Fruit fly (Drosophila melanogaster) whole organism, prepupa: ENCODE data around the gene EMC2B.

Experiments used
- Blimp-1 ChIP-seq: fragments of 200-800 bp; sonication (Bioruptor generic); optimal IDR thresholded peaks from 3 replicates; lab custom pipeline; 2017; ENCODE audit warnings: missing biosample characterization, missing genetic modification characterization, mild to moderate bottlenecking, moderate library complexity, missing genetic modification reagents
- CG10631 ChIP-seq: fragments of 200-800 bp; sonication (Bioruptor generic); optimal IDR thresholded peaks from 2 replicates; lab custom pipeline; 2016; ENCODE audit warnings: missing biosample characterization, missing genetic modification characterization
- CG10669 ChIP-seq: fragments of 200-800 bp; sonication (Bioruptor generic); optimal IDR thresholded peaks from 3 replicates; lab custom pipeline; 2018; ENCODE audit warnings: missing biosample characterization, mild to moderate bottlenecking, missing genetic modification characterization, moderate library complexity
- CG11762 ChIP-seq: fragments of 200-800 bp; sonication (Bioruptor generic); optimal IDR thresholded peaks from 3 replicates; lab custom pipeline; 2016; ENCODE audit warnings: missing biosample characterization, missing genetic modification characterization; ENCODE audit not compliant: insufficient read depth
- CG11902 ChIP-seq: fragments of 200-800 bp; sonication (Bioruptor generic); optimal IDR thresholded peaks from 3 replicates; lab custom pipeline; 2016; ENCODE audit warnings: missing biosample characterization, missing genetic modification characterization
- CG1621 ChIP-seq: fragments of 200-800 bp; sonication (Bioruptor generic); optimal IDR thresholded peaks from 3 replicates; lab custom pipeline; 2018; ENCODE audit warnings: missing biosample characterization, mild to moderate bottlenecking, missing genetic modification characterization
- CG3032 ChIP-seq: fragments of 200-800 bp; optimal IDR thresholded peaks from 2 replicates; lab custom pipeline; 2019; ENCODE audit warnings: missing biosample characterization, mild to moderate bottlenecking, missing genetic modification characterization, moderate library complexity
- CG31627 ChIP-seq: fragments of 200-800 bp; sonication (Bioruptor generic); optimal IDR thresholded peaks from 3 replicates; lab custom pipeline; 2016; ENCODE audit warnings: missing biosample characterization, missing genetic modification characterization
- CG32006 ChIP-seq: fragments of 200-800 bp; sonication (Bioruptor generic); optimal IDR thresholded peaks from 3 replicates; lab custom pipeline; 2017; ENCODE audit warnings: missing biosample characterization, mild to moderate bottlenecking, missing genetic modification characterization
- CG34406 ChIP-seq: fragments of 200-800 bp; sonication (Bioruptor generic); optimal IDR thresholded peaks from 3 replicates; lab custom pipeline; 2016; ENCODE audit warnings: missing biosample characterization, missing genetic modification characterization
- CG3919 ChIP-seq: fragments of 200-800 bp; sonication (Bioruptor generic); optimal IDR thresholded peaks from 3 replicates; lab custom pipeline; 2016; ENCODE audit warnings: missing biosample characterization, missing genetic modification characterization
- CG6276 ChIP-seq: fragments of 200-800 bp; sonication (Bioruptor generic); optimal IDR thresholded peaks from 2 replicates; lab custom pipeline; 2017; ENCODE audit warnings: missing biosample characterization, mild to moderate bottlenecking, missing genetic modification characterization
- CG6792 ChIP-seq: fragments of 200-800 bp; sonication (Bioruptor generic); optimal IDR thresholded peaks from 3 replicates; lab custom pipeline; 2016; ENCODE audit warnings: missing biosample characterization, missing genetic modification characterization
- CG6808 ChIP-seq: fragments of 200-800 bp; sonication (Bioruptor generic); optimal IDR thresholded peaks from 3 replicates; lab custom pipeline; 2017; ENCODE audit warnings: missing biosample characterization, missing genetic modification characterization, mild to moderate bottlenecking, moderate library complexity, missing genetic modification reagents
- CG8319 ChIP-seq: fragments of 200-800 bp; sonication (Bioruptor generic); optimal IDR thresholded peaks from 3 replicates; lab custom pipeline; 2016; ENCODE audit warnings: missing biosample characterization, missing genetic modification characterization
- CG8632 ChIP-seq: fragments of 200-800 bp; sonication (Bioruptor generic); optimal IDR thresholded peaks from 3 replicates; lab custom pipeline; 2016; ENCODE audit warnings: missing biosample characterization, missing genetic modification characterization
- Eip75B ChIP-seq: fragments of 200-800 bp; sonication (Bioruptor generic); optimal IDR thresholded peaks from 3 replicates; lab custom pipeline; 2016; ENCODE audit warnings: missing biosample characterization, missing genetic modification characterization
- Eip78C ChIP-seq: fragments of 200-800 bp; sonication (Bioruptor generic); peaks from one replicate; lab custom pipeline; 2016; ENCODE audit warnings: missing biosample characterization, missing genetic modification characterization
- Gug ChIP-seq: fragments of 200-800 bp; sonication (Bioruptor generic); IDR thresholded peaks from 2 replicates; pipeline ENCODE4 v1.3.6; 2022; ENCODE audit warnings: missing biosample characterization, missing genetic modification characterization
- Hr4 ChIP-seq: fragments of 200-800 bp; sonication (Bioruptor generic); optimal IDR thresholded peaks from 3 replicates; lab custom pipeline; 2016; ENCODE audit warnings: missing biosample characterization, missing genetic modification characterization
- Lpt ChIP-seq: fragments of 200-800 bp; sonication (Bioruptor generic); optimal IDR thresholded peaks from 3 replicates; lab custom pipeline; 2016; ENCODE audit warnings: missing biosample characterization, missing genetic modification characterization
- Met ChIP-seq: fragments of 200-800 bp; sonication (Bioruptor generic); optimal IDR thresholded peaks from 3 replicates; lab custom pipeline; 2016; ENCODE audit warnings: missing biosample characterization, missing genetic modification characterization
- Smox ChIP-seq: fragments of 200-800 bp; sonication (Bioruptor generic); optimal IDR thresholded peaks from 3 replicates; lab custom pipeline; 2016; ENCODE audit warnings: missing biosample characterization, missing genetic modification characterization
- Sox102F ChIP-seq: fragments of 200-800 bp; sonication (Bioruptor generic); optimal IDR thresholded peaks from 2 replicates; lab custom pipeline; 2016; ENCODE audit warnings: missing biosample characterization, mild to moderate bottlenecking, missing genetic modification characterization
- Sox14 ChIP-seq: fragments of 200-800 bp; sonication (Bioruptor generic); optimal IDR thresholded peaks from 3 replicates; lab custom pipeline; 2016; ENCODE audit warnings: missing biosample characterization, missing genetic modification characterization
- acj6 ChIP-seq: fragments of 200-800 bp; sonication (Bioruptor generic); optimal IDR thresholded peaks from 3 replicates; lab custom pipeline; 2016; ENCODE audit warnings: missing biosample characterization, missing genetic modification characterization
- cyc ChIP-seq: fragments of 200-800 bp; sonication (Bioruptor generic); optimal IDR thresholded peaks from 3 replicates; lab custom pipeline; 2016; ENCODE audit warnings: missing biosample characterization, missing genetic modification characterization
- dsx ChIP-seq: fragments of 200-800 bp; optimal IDR thresholded peaks from 3 replicates; lab custom pipeline; 2019; ENCODE audit warnings: missing biosample characterization, mild to moderate bottlenecking, missing genetic modification characterization, moderate library complexity; ENCODE audit not compliant: poor library complexity, severe bottlenecking
- eg ChIP-seq: fragments of 200-800 bp; sonication (Bioruptor generic); IDR thresholded peaks from 3 replicates; pipeline ENCODE4 v1.3.6; 2022; ENCODE audit warnings: missing biosample characterization, missing genetic modification characterization
- esn ChIP-seq: fragments of 200-800 bp; sonication (Bioruptor generic); optimal IDR thresholded peaks from 2 replicates; lab custom pipeline; 2016; ENCODE audit warnings: missing biosample characterization, mild to moderate bottlenecking, missing genetic modification characterization, moderate library complexity
- fd59A ChIP-seq: fragments of 200-800 bp; sonication (Bioruptor generic); optimal IDR thresholded peaks from 2 replicates; lab custom pipeline; 2017; ENCODE audit warnings: missing biosample characterization, mild to moderate bottlenecking, missing genetic modification characterization, missing genetic modification reagents
- fd85E ChIP-seq: fragments of 200-800 bp; sonication (Bioruptor generic); optimal IDR thresholded peaks from 3 replicates; lab custom pipeline; 2016; ENCODE audit warnings: missing biosample characterization, missing genetic modification characterization
- lz ChIP-seq: fragments of 200-800 bp; sonication (Bioruptor generic); optimal IDR thresholded peaks from 3 replicates; lab custom pipeline; 2016; ENCODE audit warnings: missing biosample characterization, missing genetic modification characterization
- net ChIP-seq: fragments of 200-800 bp; sonication (Bioruptor generic); optimal IDR thresholded peaks from 3 replicates; lab custom pipeline; 2016; ENCODE audit warnings: missing biosample characterization, missing genetic modification characterization
- pdm3 ChIP-seq: fragments of 200-800 bp; sonication (Bioruptor generic); optimal IDR thresholded peaks from 3 replicates; lab custom pipeline; 2016; ENCODE audit warnings: missing biosample characterization, missing genetic modification characterization
- salr ChIP-seq, 2 experiments: fragments of 200-800 bp; sonication (Bioruptor generic); optimal IDR thresholded peaks; 3 replicates each; lab custom pipeline; 2016 to 2018; ENCODE audit warnings: missing biosample characterization in 2 of 2, missing genetic modification characterization in 2 of 2, mild to moderate bottlenecking in 1 of 2
- spab ChIP-seq: fragments of 200-800 bp; sonication (Bioruptor generic); optimal IDR thresholded peaks from 2 replicates; lab custom pipeline; 2017; ENCODE audit warnings: missing biosample characterization, mild to moderate bottlenecking, missing genetic modification characterization, missing genetic modification reagents
- ss ChIP-seq, 2 experiments: fragments of 200-800 bp; sonication (Bioruptor generic); optimal IDR thresholded peaks; 2 replicates in 1 of 2; 3 replicates in 1 of 2; lab custom pipeline; 2017 to 2018; ENCODE audit warnings: mild to moderate bottlenecking in 2 of 2, missing biosample characterization in 2 of 2, missing genetic modification characterization in 2 of 2, moderate library complexity in 1 of 2
- svp ChIP-seq: fragments of 200-800 bp; sonication (Bioruptor generic); peaks from one replicate; lab custom pipeline; 2016; ENCODE audit warnings: missing biosample characterization, missing genetic modification characterization
- topi ChIP-seq: fragments of 200-800 bp; sonication (Bioruptor generic); optimal IDR thresholded peaks from 3 replicates; lab custom pipeline; 2016; ENCODE audit warnings: missing biosample characterization, missing genetic modification characterization

The EMC2B gene

DNA sequence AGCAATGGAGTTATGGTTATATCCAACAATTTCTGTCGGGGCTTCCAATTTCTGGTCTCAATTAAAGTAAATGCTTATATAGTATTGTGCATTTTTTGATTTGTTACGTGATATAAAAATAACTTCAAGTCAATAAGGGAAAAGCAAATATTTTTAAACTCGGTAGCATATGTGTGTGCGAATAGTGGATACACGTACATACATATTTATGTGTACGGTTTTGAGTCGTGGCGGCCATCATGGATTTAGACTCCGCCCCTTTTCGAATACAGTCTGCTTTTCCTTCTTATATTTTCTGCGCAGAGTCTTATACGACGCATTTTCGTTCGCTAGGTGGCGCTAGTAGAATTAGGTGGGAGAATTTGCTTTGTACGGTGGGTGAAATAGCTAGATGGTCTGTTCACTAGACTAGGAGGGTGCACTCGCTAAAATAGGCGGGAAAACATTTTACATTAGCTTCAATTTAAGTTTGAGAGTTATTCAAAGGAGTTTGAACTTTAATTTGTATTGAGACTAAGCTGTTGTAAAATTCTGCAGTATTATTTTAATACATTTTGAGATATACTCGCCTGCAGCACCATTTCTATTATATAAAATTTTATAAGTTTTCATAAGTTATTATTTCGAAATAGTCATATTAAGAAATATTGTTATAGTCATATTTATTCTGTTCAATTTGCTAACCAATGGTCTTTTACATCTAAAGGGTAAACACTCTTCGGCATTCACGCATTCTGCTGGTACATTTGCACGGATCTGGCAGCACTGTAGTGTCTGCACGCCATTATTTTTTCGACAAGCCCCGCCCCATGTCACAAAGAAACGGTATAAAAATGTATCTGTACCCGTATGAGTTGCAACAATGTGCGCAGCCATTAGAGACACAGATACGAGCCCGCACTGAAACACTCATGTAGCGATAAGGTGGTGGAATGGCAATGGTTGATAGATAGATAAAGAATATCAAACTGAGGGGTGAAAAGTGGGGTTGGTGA is 22.0 kb downstream of the EMC2B start:
- TF ChIP-seq esn, result peak; percentile 57
- TF ChIP-seq Hr4 (GFP tag; lab: Kevin White, UChicago), result peak; percentile 53
- no peak for TF ChIP-seq CG32006 (GFP tag; lab: Kevin White, UChicago)
- TF ChIP-seq salr (GFP tag; optimal IDR thresholded peaks at IDR 0.05; lab: Kevin White, UChicago), result peak in 1 of 2 experiments; percentile 25
- TF ChIP-seq CG10631 (GFP tag; lab: Kevin White, UChicago), result peak; percentile 57
- TF ChIP-seq Sox14 (GFP tag; lab: Kevin White, UChicago), result peak; percentile 68
- peak; percentile 34 for TF ChIP-seq CG34406 (GFP tag; lab: Kevin White, UChicago)
- peak; percentile 78; the same call in 2 of the 3 replicates for TF ChIP-seq eg (GFP tag; lab: Robert Waterston, UW)
- peak; percentile 22 for TF ChIP-seq CG6808 (GFP tag; lab: Kevin White, UChicago)
- TF ChIP-seq spab (GFP tag; lab: Kevin White, UChicago), result no peak
- TF ChIP-seq lz (GFP tag; lab: Kevin White, UChicago), result peak; percentile 51
- TF ChIP-seq Eip78C (GFP tag; lab: Kevin White, UChicago), result no peak
- peak; percentile 78 for TF ChIP-seq svp
- no peak for TF ChIP-seq ss (GFP tag; optimal IDR thresholded peaks at IDR 0.05; lab: Kevin White, UChicago)
- peak; percentile 23; the same call in 1 of the 2 replicates for TF ChIP-seq Gug (GFP tag; lab: Robert Waterston, UW)
- TF ChIP-seq CG3032 (tag; lab: Kevin White, UChicago), result peak; percentile 53
- peak; percentile 42 for TF ChIP-seq pdm3 (GFP tag; lab: Kevin White, UChicago)
- TF ChIP-seq Lpt (GFP tag; lab: Kevin White, UChicago), result peak; percentile 46
- TF ChIP-seq net (GFP tag; lab: Kevin White, UChicago), result no peak
- peak; percentile 3 for TF ChIP-seq CG11762 (GFP tag; lab: Kevin White, UChicago)
- peak; percentile 3 for TF ChIP-seq Blimp-1 (GFP tag; lab: Kevin White, UChicago)
- peak; percentile 8 for TF ChIP-seq cyc (GFP tag; lab: Kevin White, UChicago)
- no peak for TF ChIP-seq Sox102F (GFP tag; lab: Kevin White, UChicago)
- TF ChIP-seq CG10669 (GFP tag; lab: Kevin White, UChicago), result no peak
- TF ChIP-seq CG8632, result peak; percentile 36
- peak; percentile 20 for TF ChIP-seq CG6792
- TF ChIP-seq CG1621, result peak; percentile 83
- peak; percentile 87 for TF ChIP-seq dsx (GFP tag; lab: Kevin White, UChicago)
- TF ChIP-seq CG6276 (GFP tag; lab: Kevin White, UChicago), result no peak
- no peak for TF ChIP-seq CG8319 (GFP tag; lab: Kevin White, UChicago)
- no peak for TF ChIP-seq Smox (GFP tag; lab: Kevin White, UChicago)
- peak; percentile 18 for TF ChIP-seq acj6 (GFP tag; lab: Kevin White, UChicago)
- TF ChIP-seq CG11902 (GFP tag; lab: Kevin White, UChicago), result peak; percentile 14
- no peak for TF ChIP-seq fd85E (GFP tag; lab: Kevin White, UChicago)
- TF ChIP-seq Met (GFP tag; lab: Kevin White, UChicago), result no peak
- TF ChIP-seq topi (GFP tag; lab: Kevin White, UChicago), result peak; percentile 39
- TF ChIP-seq fd59A (GFP tag; lab: Kevin White, UChicago), result no peak
- TF ChIP-seq CG31627, result peak; percentile 23
- TF ChIP-seq Eip75B (GFP tag; lab: Kevin White, UChicago), result peak; percentile 39
- no peak for TF ChIP-seq CG3919 (GFP tag; lab: Kevin White, UChicago)
